Worm (Caenorhabditis elegans) whole organism, midembryonic: Measurements from ENCODE around the gene srx-32.

Source experiments
- T22C8.4 ChIP-seq: fragments of 200-800 bp; sonication (Bioruptor generic); IDR thresholded peaks from 2 replicates; pipeline ENCODE4 v1.3.6; 2022; ENCODE audit warnings: missing genetic modification characterization, missing compliant biosample characterization
- cog-1 ChIP-seq: sonication (generic microtip); optimal IDR thresholded peaks from 2 replicates; lab custom pipeline; 2016; ENCODE audit warnings: missing genetic modification characterization, missing compliant biosample characterization
- flt-1 ChIP-seq: fragments of 200-800 bp; sonication (Bioruptor generic); IDR thresholded peaks from 2 replicates; pipeline ENCODE4 v1.3.6; 2022; ENCODE audit warnings: missing genetic modification characterization, missing compliant biosample characterization
- klf-2 ChIP-seq: fragments of 200-800 bp; sonication (Bioruptor generic); conservative IDR thresholded peaks from 2 replicates; pipeline ENCODE4 v1.3.6; 2022; ENCODE audit warnings: missing genetic modification reagents, missing genetic modification characterization, missing compliant biosample characterization
- med-1 ChIP-seq: sonication (generic microtip); optimal IDR thresholded peaks from 2 replicates; lab custom pipeline; 2017; ENCODE audit warnings: missing genetic modification characterization, mild to moderate bottlenecking, missing compliant biosample characterization, antibody characterized with exemption, missing genetic modification reagents; ENCODE audit not compliant: insufficient read depth
- ref-1 ChIP-seq: fragments of 200-800 bp; sonication (Bioruptor generic); conservative IDR thresholded peaks from 2 replicates; pipeline ENCODE4 v1.3.6; 2022; ENCODE audit warnings: missing genetic modification reagents, missing genetic modification characterization, missing compliant biosample characterization
- tab-1 ChIP-seq: fragments of 200-800 bp; sonication (Bioruptor generic); IDR thresholded peaks from 2 replicates; pipeline ENCODE4 v1.3.6; 2022; ENCODE audit warnings: missing genetic modification characterization, missing compliant biosample characterization
- ztf-23 ChIP-seq: fragments of 200-800 bp; sonication (Bioruptor generic); IDR thresholded peaks from 2 replicates; pipeline ENCODE4 v1.3.6; 2022; ENCODE audit warnings: missing genetic modification reagents, missing genetic modification characterization, missing compliant biosample characterization
- ztf-29 ChIP-seq: fragments of 200-800 bp; sonication (Bioruptor generic); IDR thresholded peaks from 2 replicates; pipeline ENCODE4 v1.3.6; 2022; ENCODE audit warnings: missing genetic modification reagents, missing genetic modification characterization, missing compliant biosample characterization

The srx-32 gene

ce11 chrV:808260-808659, 12.3 kb downstream of the srx-32 start:
- no peak for TF ChIP-seq med-1 (GFP tag; lab: Kevin White, UChicago)
- no peak for TF ChIP-seq ref-1 (GFP tag; lab: Robert Waterston, UW)
- no peak for TF ChIP-seq klf-2 (GFP tag; lab: Robert Waterston, UW)
- TF ChIP-seq cog-1 (tag; lab: Kevin White, UChicago) = no peak
- TF ChIP-seq ztf-23 (GFP tag; lab: Robert Waterston, UW) = no peak
- TF ChIP-seq ztf-29 (GFP tag; lab: Robert Waterston, UW) = no peak
- TF ChIP-seq T22C8.4 (GFP tag; lab: Robert Waterston, UW) = no peak
- no peak for TF ChIP-seq tab-1 (GFP tag; lab: Robert Waterston, UW)
- TF ChIP-seq flt-1 (GFP tag; lab: Robert Waterston, UW) = no peak

ce11 chrV:804485-804884, 16.0 kb downstream of the srx-32 start, which contains the start of gene nhr-270:
Gene nhr-270, minus strand, starts transcription at chrV:804741.
- TF ChIP-seq ztf-29 (GFP tag; lab: Robert Waterston, UW) (no peak), tab-1 (GFP tag; lab: Robert Waterston, UW) (no peak), ref-1 (GFP tag; lab: Robert Waterston, UW) (no peak), ztf-23 (GFP tag; lab: Robert Waterston, UW) (no peak), T22C8.4 (GFP tag; lab: Robert Waterston, UW) (no peak), med-1 (GFP tag; lab: Kevin White, UChicago) (no peak), klf-2 (GFP tag; lab: Robert Waterston, UW) (no peak), flt-1 (GFP tag; lab: Robert Waterston, UW) (no peak), cog-1 (tag; lab: Kevin White, UChicago) (no peak)

- TF ChIP-seq ref-1 (GFP tag; lab: Robert Waterston, UW) = no peak
- TF ChIP-seq tab-1 (GFP tag; lab: Robert Waterston, UW) = no peak
- no peak for TF ChIP-seq T22C8.4 (GFP tag; lab: Robert Waterston, UW)
- no peak for TF ChIP-seq med-1 (GFP tag; lab: Kevin White, UChicago)
These were observed 17.1 kb downstream of the srx-32 start for ce11 chrV:803472-803871.

ce11 chrV:802726-803125, 17.8 kb downstream of the srx-32 start:
- TF ChIP-seq tab-1 (GFP tag; lab: Robert Waterston, UW) (no peak), klf-2 (GFP tag; lab: Robert Waterston, UW) (no peak), cog-1 (tag; lab: Kevin White, UChicago) (no peak), flt-1 (GFP tag; lab: Robert Waterston, UW) (no peak), med-1 (GFP tag; lab: Kevin White, UChicago) (no peak), ztf-29 (GFP tag; lab: Robert Waterston, UW) (no peak), ref-1 (GFP tag; lab: Robert Waterston, UW) (no peak), ztf-23 (GFP tag; lab: Robert Waterston, UW) (no peak), T22C8.4 (GFP tag; lab: Robert Waterston, UW) (no peak)

ce11 chrV:801555-802060, 18.9 kb downstream of the srx-32 start:
- no peak for TF ChIP-seq ref-1 (GFP tag; lab: Robert Waterston, UW)
- no peak for TF ChIP-seq T22C8.4 (GFP tag; lab: Robert Waterston, UW)
- TF ChIP-seq med-1 (GFP tag; lab: Kevin White, UChicago) = no peak
- no peak for TF ChIP-seq klf-2 (GFP tag; lab: Robert Waterston, UW)
- TF ChIP-seq flt-1 (GFP tag; lab: Robert Waterston, UW) = no peak
- no peak for TF ChIP-seq ztf-23 (GFP tag; lab: Robert Waterston, UW)
- TF ChIP-seq tab-1 (GFP tag; lab: Robert Waterston, UW) = no peak
- no peak for TF ChIP-seq ztf-29 (GFP tag; lab: Robert Waterston, UW)
- no peak for TF ChIP-seq cog-1 (tag; lab: Kevin White, UChicago)

ce11 chrV:800271-800670, 20.3 kb downstream of the srx-32 start:
- TF ChIP-seq tab-1 (GFP tag; lab: Robert Waterston, UW) = no peak
- TF ChIP-seq ztf-23 (GFP tag; lab: Robert Waterston, UW) = no peak
- no peak for TF ChIP-seq T22C8.4 (GFP tag; lab: Robert Waterston, UW)
- TF ChIP-seq med-1 (GFP tag; lab: Kevin White, UChicago) = no peak
- TF ChIP-seq ref-1 (GFP tag; lab: Robert Waterston, UW) = no peak
- TF ChIP-seq ztf-29 (GFP tag; lab: Robert Waterston, UW) = no peak
- no peak for TF ChIP-seq flt-1 (GFP tag; lab: Robert Waterston, UW)
- no peak for TF ChIP-seq klf-2 (GFP tag; lab: Robert Waterston, UW)
- no peak for TF ChIP-seq cog-1 (tag; lab: Kevin White, UChicago)

- TF ChIP-seq T22C8.4 (GFP tag; lab: Robert Waterston, UW) (no peak), klf-2 (GFP tag; lab: Robert Waterston, UW) (no peak), ztf-29 (GFP tag; lab: Robert Waterston, UW) (no peak), flt-1 (GFP tag; lab: Robert Waterston, UW) (no peak), tab-1 (GFP tag; lab: Robert Waterston, UW) (no peak), med-1 (GFP tag; lab: Kevin White, UChicago) (no peak), cog-1 (tag; lab: Kevin White, UChicago) (no peak), ztf-23 (GFP tag; lab: Robert Waterston, UW) (no peak), ref-1 (GFP tag; lab: Robert Waterston, UW) (no peak)
These were observed 23.3 kb downstream of the srx-32 start for ce11 chrV:797241-797640.

- TF ChIP-seq flt-1 (GFP tag; lab: Robert Waterston, UW) = no peak
- no peak for TF ChIP-seq med-1 (GFP tag; lab: Kevin White, UChicago)
- no peak for TF ChIP-seq klf-2 (GFP tag; lab: Robert Waterston, UW)
- TF ChIP-seq tab-1 (GFP tag; lab: Robert Waterston, UW) = no peak
- no peak for TF ChIP-seq ztf-29 (GFP tag; lab: Robert Waterston, UW)
- TF ChIP-seq T22C8.4 (GFP tag; lab: Robert Waterston, UW) = no peak
- TF ChIP-seq ref-1 (GFP tag; lab: Robert Waterston, UW) = no peak
- no peak for TF ChIP-seq ztf-23 (GFP tag; lab: Robert Waterston, UW)
- TF ChIP-seq cog-1 (tag; lab: Kevin White, UChicago) = no peak
These were observed 26.4 kb downstream of the srx-32 start for ce11 chrV:794092-794491.
